Worm (Caenorhabditis elegans) whole organism, L3 larva: ENCODE results near the gene npl-4.1.

Source experiments
- R02D3.7 ChIP-seq: fragments of 150-350 bp; optimal IDR thresholded peaks from 2 replicates; lab custom pipeline; 2014; ENCODE audit warnings: missing biosample characterization, missing genetic modification characterization
- ZK546.5 ChIP-seq: sonication (generic microtip); optimal IDR thresholded peaks from 2 replicates; lab custom pipeline; 2017; ENCODE audit warnings: missing biosample characterization, missing genetic modification characterization
- aly-2 ChIP-seq: fragments of 150-350 bp; optimal IDR thresholded peaks from 2 replicates; lab custom pipeline; 2014; ENCODE audit warnings: missing biosample characterization, missing genetic modification characterization
- ama-1 ChIP-seq: fragments of 150-350 bp; optimal IDR thresholded peaks from 2 replicates; lab custom pipeline; 2018
- ceh-16 ChIP-seq: sonication (generic microtip); optimal IDR thresholded peaks from 2 replicates; lab custom pipeline; 2017; ENCODE audit warnings: missing biosample characterization, missing genetic modification characterization
- ceh-28 ChIP-seq: fragments of 150-350 bp; optimal IDR thresholded peaks from 2 replicates; lab custom pipeline; 2014; ENCODE audit warnings: missing biosample characterization, missing genetic modification reagents, missing genetic modification characterization
- ceh-82 ChIP-seq: fragments of 150-350 bp; optimal IDR thresholded peaks from 2 replicates; lab custom pipeline; 2014; ENCODE audit warnings: missing biosample characterization, missing genetic modification characterization
- ceh-9 ChIP-seq: sonication (generic microtip); optimal IDR thresholded peaks from 2 replicates; lab custom pipeline; 2018; ENCODE audit warnings: missing biosample characterization, missing genetic modification characterization
- daf-12 ChIP-seq: fragments of 150-350 bp; optimal IDR thresholded peaks from 2 replicates; lab custom pipeline; 2014; ENCODE audit warnings: missing biosample characterization, missing genetic modification reagents, missing genetic modification characterization
- egl-27 ChIP-seq: sonication (generic microtip); optimal IDR thresholded peaks from 4 replicates; lab custom pipeline; 2017; ENCODE audit warnings: missing biosample characterization, missing genetic modification reagents, missing genetic modification characterization
- egl-5 ChIP-seq: fragments of 150-350 bp; optimal IDR thresholded peaks from 2 replicates; lab custom pipeline; 2017; ENCODE audit warnings: missing biosample characterization, missing genetic modification reagents, missing genetic modification characterization, inconsistent platforms
- elt-1 ChIP-seq: fragments of 150-350 bp; optimal IDR thresholded peaks from 2 replicates; lab custom pipeline; 2014; ENCODE audit warnings: missing biosample characterization, missing genetic modification characterization
- elt-2 ChIP-seq: sonication (generic microtip); optimal IDR thresholded peaks from 2 replicates; lab custom pipeline; 2016; ENCODE audit warnings: missing genetic modification reagents, mild to moderate bottlenecking, missing genetic modification characterization, missing compliant biosample characterization
- elt-3 ChIP-seq, 3 experiments: fragments of 150-350 bp in 1 of 3; sonication (generic microtip) in 2 of 3; optimal IDR thresholded peaks; 2 replicates in 2 of 3; 4 replicates in 1 of 3; lab custom pipeline; 2014 to 2017; ENCODE audit warnings: missing biosample characterization in 3 of 3, missing genetic modification characterization in 3 of 3
- eor-1 ChIP-seq, 2 experiments: fragments of 150-350 bp; optimal IDR thresholded peaks; 2 replicates each; lab custom pipeline; 2014 to 2018; ENCODE audit warnings: missing biosample characterization in 2 of 2, missing genetic modification characterization in 2 of 2
- fkh-10 ChIP-seq: sonication (generic microtip); optimal IDR thresholded peaks from 2 replicates; lab custom pipeline; 2017; ENCODE audit warnings: missing biosample characterization, missing genetic modification reagents, missing genetic modification characterization
- fkh-2 ChIP-seq: fragments of 150-350 bp; optimal IDR thresholded peaks from 2 replicates; lab custom pipeline; 2014; ENCODE audit warnings: missing biosample characterization, missing genetic modification reagents, missing genetic modification characterization
- fos-1 ChIP-seq: fragments of 150-350 bp; optimal IDR thresholded peaks from 2 replicates; lab custom pipeline; 2014; ENCODE audit warnings: missing biosample characterization, missing genetic modification characterization
- hmg-11 ChIP-seq: sonication (generic microtip); optimal IDR thresholded peaks from 2 replicates; lab custom pipeline; 2016; ENCODE audit warnings: missing genetic modification characterization, missing compliant biosample characterization
- jun-1 ChIP-seq: fragments of 150-350 bp; optimal IDR thresholded peaks from 2 replicates; lab custom pipeline; 2014; ENCODE audit warnings: missing biosample characterization, missing genetic modification reagents, missing genetic modification characterization
- lin-15B ChIP-seq: fragments of 150-350 bp; optimal IDR thresholded peaks from 2 replicates; lab custom pipeline; 2014; ENCODE audit warnings: missing biosample characterization, missing genetic modification characterization
- lsy-12 ChIP-seq: sonication (generic microtip); optimal IDR thresholded peaks from 2 replicates; lab custom pipeline; 2016; ENCODE audit warnings: mild to moderate bottlenecking, missing genetic modification characterization, missing compliant biosample characterization
- mml-1 ChIP-seq: fragments of 150-350 bp; sonication (generic microtip); optimal IDR thresholded peaks from 3 replicates; lab custom pipeline; 2014; ENCODE audit warnings: missing biosample characterization, missing genetic modification characterization
- nfya-1 ChIP-seq: sonication (generic microtip); optimal IDR thresholded peaks from 2 replicates; lab custom pipeline; 2017; ENCODE audit warnings: missing genetic modification characterization, mild to moderate bottlenecking, missing compliant biosample characterization, antibody characterized with exemption, moderate library complexity; ENCODE audit not compliant: insufficient read depth
- nhr-12 ChIP-seq: fragments of 150-350 bp; optimal IDR thresholded peaks from 2 replicates; lab custom pipeline; 2014; ENCODE audit warnings: missing biosample characterization, missing genetic modification characterization
- nhr-23 ChIP-seq: fragments of 150-350 bp; optimal IDR thresholded peaks from 2 replicates; lab custom pipeline; 2014; ENCODE audit warnings: missing biosample characterization, missing genetic modification reagents, missing genetic modification characterization
- nhr-237 ChIP-seq: fragments of 150-350 bp; optimal IDR thresholded peaks from 2 replicates; lab custom pipeline; 2014; ENCODE audit warnings: missing biosample characterization, missing genetic modification characterization
- nhr-25 ChIP-seq: sonication (generic microtip); optimal IDR thresholded peaks from 2 replicates; lab custom pipeline; 2017; ENCODE audit warnings: missing biosample characterization, missing genetic modification characterization
- nhr-67 ChIP-seq: fragments of 150-350 bp; optimal IDR thresholded peaks from 2 replicates; lab custom pipeline; 2014; ENCODE audit warnings: missing biosample characterization, missing genetic modification characterization
- nhr-76 ChIP-seq: fragments of 150-350 bp; sonication (generic microtip); optimal IDR thresholded peaks from 5 replicates; lab custom pipeline; 2014; ENCODE audit warnings: missing biosample characterization, missing genetic modification characterization
- nhr-77 ChIP-seq: fragments of 150-350 bp; optimal IDR thresholded peaks from 2 replicates; lab custom pipeline; 2014; ENCODE audit warnings: missing biosample characterization, missing genetic modification characterization
- sea-2 ChIP-seq: fragments of 150-350 bp; sonication (generic microtip); optimal IDR thresholded peaks from 4 replicates; lab custom pipeline; 2014; ENCODE audit warnings: missing biosample characterization, missing genetic modification reagents, missing genetic modification characterization
- skn-1 ChIP-seq: fragments of 150-350 bp; optimal IDR thresholded peaks from 2 replicates; lab custom pipeline; 2014; ENCODE audit warnings: missing biosample characterization, missing genetic modification characterization
- tbx-2 ChIP-seq: sonication (generic microtip); optimal IDR thresholded peaks from 2 replicates; lab custom pipeline; 2016; ENCODE audit warnings: mild to moderate bottlenecking, missing genetic modification characterization, missing compliant biosample characterization
- unc-39 ChIP-seq: sonication (generic microtip); optimal IDR thresholded peaks from 4 replicates; lab custom pipeline; 2017; ENCODE audit warnings: missing biosample characterization, missing genetic modification characterization
- unc-62 ChIP-seq: fragments of 150-350 bp; sonication (generic microtip); optimal IDR thresholded peaks from 4 replicates; lab custom pipeline; 2014; ENCODE audit warnings: missing biosample characterization, missing genetic modification reagents, missing genetic modification characterization
- zag-1 ChIP-seq: fragments of 150-350 bp; optimal IDR thresholded peaks from 2 replicates; lab custom pipeline; 2014; ENCODE audit warnings: missing biosample characterization, missing genetic modification characterization
- ztf-11 ChIP-seq: fragments of 150-350 bp; optimal IDR thresholded peaks from 2 replicates; lab custom pipeline; 2014; ENCODE audit warnings: missing biosample characterization, missing genetic modification characterization
- ztf-4 ChIP-seq: fragments of 150-350 bp; optimal IDR thresholded peaks from 2 replicates; lab custom pipeline; 2014; ENCODE audit warnings: missing biosample characterization, missing genetic modification characterization

Gene npl-4.1

DNA sequence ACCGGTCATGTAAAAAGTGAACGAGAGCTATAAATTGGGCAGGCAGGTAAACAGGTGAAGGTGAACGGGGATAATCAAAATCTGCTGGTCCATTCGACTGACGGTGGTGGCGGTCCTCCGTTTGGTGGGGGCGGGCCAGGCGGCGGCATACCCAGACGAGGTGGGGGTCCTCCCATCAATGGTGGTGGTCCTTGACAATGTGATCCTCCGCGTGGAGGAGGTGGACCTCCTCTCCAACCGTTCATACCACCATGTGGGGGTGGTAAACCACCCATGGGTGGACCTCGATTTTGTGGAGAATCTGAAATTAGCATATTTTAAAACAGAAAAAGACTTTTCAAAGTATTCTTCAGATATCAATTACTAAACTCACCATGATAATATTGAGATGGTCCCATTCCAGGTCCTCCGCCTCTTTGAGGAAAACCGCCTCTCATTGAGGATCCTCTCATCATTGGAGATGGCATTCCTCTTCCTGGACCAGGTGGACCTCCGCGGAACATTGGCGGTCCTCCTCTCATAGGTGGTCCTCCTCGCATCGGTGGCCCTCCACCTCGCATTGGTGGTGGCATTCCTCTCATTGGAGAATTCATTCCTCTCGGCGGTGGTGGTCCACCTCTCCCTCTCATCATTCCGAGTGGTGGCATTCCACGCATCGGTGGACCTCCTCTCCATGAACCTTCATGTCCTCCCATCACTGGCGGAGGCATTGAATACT, 9.4 kb downstream of the npl-4.1 start:
- TF ChIP-seq unc-39 (tag; lab: Kevin White, UChicago) (no peak), elt-3 (tag; optimal IDR thresholded peaks at IDR 0.05; lab: Kevin White, UChicago) (no peak), elt-1 (tag; lab: Kevin White, UChicago) (no peak), nhr-25 (tag; lab: Kevin White, UChicago) (no peak), fkh-10 (GFP tag; lab: Kevin White, UChicago) (no peak), nhr-67 (no peak), elt-2 (tag; lab: Kevin White, UChicago) (no peak), daf-12 (no peak), egl-5 (tag; lab: Kevin White, UChicago) (no peak)

ce11 chrII:5642110-5642509, 11.0 kb downstream of the npl-4.1 start:
- TF ChIP-seq unc-39 (tag; lab: Kevin White, UChicago), result no peak
- no peak for TF ChIP-seq lin-15B (tag; lab: Kevin White, UChicago)
- TF ChIP-seq mml-1, result no peak
- no peak for TF ChIP-seq R02D3.7 (tag; lab: Kevin White, UChicago)
- no peak for TF ChIP-seq ama-1 (lab: Kevin White, UChicago)
- TF ChIP-seq fkh-2 (tag; lab: Kevin White, UChicago), result no peak
- TF ChIP-seq nhr-67, result no peak
- no peak for TF ChIP-seq elt-1 (tag; lab: Kevin White, UChicago)

ce11 chrII:5646942-5647341, 15.8 kb downstream of the npl-4.1 start, which contains the start of gene F59E12.9:
F59E12.9 (minus strand) TSS chrII:5647042.
- TF ChIP-seq fkh-10 (GFP tag; lab: Kevin White, UChicago), result no peak
- TF ChIP-seq nfya-1 (tag; lab: Kevin White, UChicago), result no peak
- TF ChIP-seq ceh-16 (tag; lab: Kevin White, UChicago), result no peak
- TF ChIP-seq hmg-11, result no peak
- TF ChIP-seq lsy-12 (tag; lab: Kevin White, UChicago), result no peak
- no peak for TF ChIP-seq fkh-2 (tag; lab: Kevin White, UChicago)
- no peak for TF ChIP-seq sea-2 (GFP tag; lab: Kevin White, UChicago)
- no peak for TF ChIP-seq nhr-25 (tag; lab: Kevin White, UChicago)
- no peak for TF ChIP-seq ceh-28 (tag; lab: Kevin White, UChicago)
- TF ChIP-seq nhr-237 (tag; lab: Kevin White, UChicago), result no peak
- no peak for TF ChIP-seq unc-39 (tag; lab: Kevin White, UChicago)
- no peak for TF ChIP-seq lin-15B (tag; lab: Kevin White, UChicago)
- no peak for TF ChIP-seq egl-5 (tag; lab: Kevin White, UChicago)
- no peak for TF ChIP-seq nhr-76 (tag; lab: Kevin White, UChicago)
- TF ChIP-seq ceh-9 (tag; lab: Kevin White, UChicago), result no peak
- no peak for TF ChIP-seq eor-1 (tag; optimal IDR thresholded peaks at IDR 0.05; lab: Kevin White, UChicago)
- TF ChIP-seq nhr-77 (tag; lab: Kevin White, UChicago), result no peak
- no peak for TF ChIP-seq tbx-2

- no peak for TF ChIP-seq skn-1 (tag; lab: Kevin White, UChicago)
- no peak for TF ChIP-seq nhr-76 (tag; lab: Kevin White, UChicago)
- TF ChIP-seq fkh-10 (GFP tag; lab: Kevin White, UChicago), result no peak
These were observed 17.1 kb downstream of the npl-4.1 start, which contains the start of gene ddl-1 for ce11 chrII:5648272-5648671. ddl-1 (minus strand) TSS chrII:5648372.

ce11 chrII:5649236-5650004, 18.3 kb downstream of the npl-4.1 start, which contains the start of the genes sam-4, F59E12.17 and zyg-1:
sam-4 (minus strand) TSS chrII:5649286.
F59E12.17 (minus strand) TSS chrII:5649470.
zyg-1 (plus strand) TSS chrII:5649748.
- TF ChIP-seq zag-1 (tag; lab: Kevin White, UChicago) (no peak), daf-12 (no peak), sea-2 (GFP tag; lab: Kevin White, UChicago) (no peak), elt-1 (tag; lab: Kevin White, UChicago) (no peak), nhr-237 (tag; lab: Kevin White, UChicago) (no peak), nhr-77 (tag; lab: Kevin White, UChicago) (no peak), ceh-9 (tag; lab: Kevin White, UChicago) (no peak), unc-62 (GFP tag; lab: Kevin White, UChicago) (no peak), skn-1 (tag; lab: Kevin White, UChicago) (no peak), nhr-25 (tag; lab: Kevin White, UChicago) (peak; percentile 51), fkh-10 (GFP tag; lab: Kevin White, UChicago) (no peak), ZK546.5 (tag; lab: Kevin White, UChicago) (no peak), lsy-12 (tag; lab: Kevin White, UChicago) (no peak), ceh-28 (tag; lab: Kevin White, UChicago) (no peak), fos-1 (tag; lab: Kevin White, UChicago) (no peak), nfya-1 (tag; lab: Kevin White, UChicago) (peak; percentile 90), R02D3.7 (tag; lab: Kevin White, UChicago) (no peak), ztf-11 (tag; lab: Kevin White, UChicago) (no peak), ztf-4 (tag; lab: Kevin White, UChicago) (no peak), aly-2 (tag; lab: Kevin White, UChicago) (no peak), egl-27 (no peak), ceh-82 (no peak), jun-1 (no peak), elt-2 (tag; lab: Kevin White, UChicago) (peak; percentile 52), eor-1 (tag; optimal IDR thresholded peaks at IDR 0.05; lab: Kevin White, UChicago) (no peak), fkh-2 (tag; lab: Kevin White, UChicago) (no peak), nhr-23 (peak; percentile 17), nhr-12 (no peak)
